Fruit fly (Drosophila melanogaster) whole organism, embryonic: ENCODE results near the gene Syx5.
A peak's percentile ranks its signal among the peaks of the same experiment; 100 is the strongest.

ENCODE experiments used
- Ada2b ChIP-seq: fragments of 200-800 bp; sonication (Bioruptor generic); IDR thresholded peaks from 2 replicates; pipeline ENCODE4 v1.3.6; 2022; ENCODE audit warnings: missing biosample characterization, missing genetic modification characterization
- B-H1 ChIP-seq: fragments of 200-800 bp; sonication (Bioruptor generic); IDR thresholded peaks from 3 replicates; pipeline ENCODE4 v1.3.6; 2022; ENCODE audit warnings: missing biosample characterization, missing genetic modification characterization
- CG10267 ChIP-seq: fragments of 200-800 bp; sonication (Bioruptor generic); optimal IDR thresholded peaks from 2 replicates; lab custom pipeline; 2018; ENCODE audit warnings: missing biosample characterization, mild to moderate bottlenecking, missing genetic modification characterization, moderate library complexity
- CG10321 ChIP-seq: fragments of 200-800 bp; sonication (Bioruptor generic); IDR thresholded peaks from 2 replicates; pipeline ENCODE4 v1.3.6; 2022; ENCODE audit warnings: missing biosample characterization, missing genetic modification characterization
- CG13894 ChIP-seq: fragments of 200-800 bp; sonication (Bioruptor generic); optimal IDR thresholded peaks from 3 replicates; lab custom pipeline; 2018; ENCODE audit warnings: missing biosample characterization, mild to moderate bottlenecking, missing genetic modification characterization, moderate library complexity
- CG14441 ChIP-seq: fragments of 200-800 bp; sonication (Bioruptor generic); IDR thresholded peaks from 2 replicates; pipeline ENCODE4 v1.3.6; 2022; ENCODE audit warnings: missing biosample characterization, missing genetic modification characterization
- CG14860 ChIP-seq: fragments of 200-800 bp; sonication (Bioruptor generic); IDR thresholded peaks from 3 replicates; pipeline ENCODE4 v1.3.6; 2022; ENCODE audit warnings: missing biosample characterization, missing genetic modification characterization; ENCODE audit not compliant: partially characterized antibody
- CG17385 ChIP-seq: fragments of 200-800 bp; sonication (Bioruptor generic); optimal IDR thresholded peaks from 3 replicates; lab custom pipeline; 2018; ENCODE audit warnings: missing biosample characterization, mild to moderate bottlenecking, missing genetic modification characterization
- CG17568 ChIP-seq: fragments of 200-800 bp; sonication (Bioruptor generic); optimal IDR thresholded peaks from 2 replicates; lab custom pipeline; 2018; ENCODE audit warnings: missing biosample characterization, mild to moderate bottlenecking, missing genetic modification characterization, moderate library complexity
- CG2129 ChIP-seq: fragments of 200-800 bp; sonication (Bioruptor generic); IDR thresholded peaks from 2 replicates; pipeline ENCODE4 v1.3.6; 2022; ENCODE audit warnings: missing biosample characterization, missing genetic modification characterization; ENCODE audit not compliant: partially characterized antibody
- CG32532 ChIP-seq: fragments of 200-800 bp; sonication (Bioruptor generic); IDR thresholded peaks from 2 replicates; pipeline ENCODE4 v1.3.6; 2022; ENCODE audit warnings: missing biosample characterization, missing genetic modification characterization
- CG3838 ChIP-seq: fragments of 200-800 bp; sonication (Bioruptor generic); optimal IDR thresholded peaks from 3 replicates; lab custom pipeline; 2016; ENCODE audit warnings: missing biosample characterization, missing genetic modification characterization
- CG4282 ChIP-seq: fragments of 200-800 bp; sonication (Bioruptor generic); optimal IDR thresholded peaks from 2 replicates; lab custom pipeline; 2016; ENCODE audit warnings: missing biosample characterization, missing genetic modification characterization
- CG4854 ChIP-seq: fragments of 200-800 bp; sonication (Bioruptor generic); optimal IDR thresholded peaks from 2 replicates; lab custom pipeline; 2016; ENCODE audit warnings: missing biosample characterization, missing genetic modification characterization, inconsistent platforms
- CG5180 ChIP-seq: fragments of 200-800 bp; sonication (Bioruptor generic); optimal IDR thresholded peaks from 3 replicates; lab custom pipeline; 2017; ENCODE audit warnings: missing biosample characterization, missing genetic modification characterization, mild to moderate bottlenecking, moderate library complexity, missing genetic modification reagents
- CG7745 ChIP-seq: fragments of 200-800 bp; sonication (Bioruptor generic); optimal IDR thresholded peaks from 2 replicates; lab custom pipeline; 2018; ENCODE audit warnings: missing biosample characterization, mild to moderate bottlenecking, missing genetic modification characterization, moderate library complexity
- CG8388 ChIP-seq: fragments of 200-800 bp; sonication (Bioruptor generic); optimal IDR thresholded peaks from 2 replicates; lab custom pipeline; 2019; ENCODE audit warnings: missing biosample characterization, mild to moderate bottlenecking, missing genetic modification characterization, moderate library complexity
- CHES-1-like ChIP-seq: fragments of 200-800 bp; sonication (Bioruptor generic); optimal IDR thresholded peaks from 2 replicates; lab custom pipeline; 2016; ENCODE audit warnings: missing biosample characterization, missing genetic modification characterization
- Chrac-16 ChIP-seq: fragments of 200-800 bp; sonication (Bioruptor generic); optimal IDR thresholded peaks from 3 replicates; lab custom pipeline; 2016; ENCODE audit warnings: missing biosample characterization, missing genetic modification characterization
- Dfd ChIP-seq, 2 experiments: fragments of >200 bp; optimal IDR thresholded peaks; 2 replicates each; lab custom pipeline; 2017; ENCODE audit warnings: missing biosample characterization in 2 of 2, missing genetic modification characterization in 2 of 2
- Fer2 ChIP-seq: fragments of 200-800 bp; sonication (Bioruptor generic); optimal IDR thresholded peaks from 2 replicates; lab custom pipeline; 2018; ENCODE audit warnings: missing biosample characterization, mild to moderate bottlenecking, missing genetic modification characterization, moderate library complexity
- GATAe ChIP-seq: fragments of 200-800 bp; sonication (Bioruptor generic); conservative IDR thresholded peaks from 2 replicates; pipeline ENCODE4 v1.3.6; 2022; ENCODE audit warnings: missing biosample characterization, missing genetic modification characterization
- HLH54F ChIP-seq: fragments of 200-800 bp; sonication (Bioruptor generic); optimal IDR thresholded peaks from 3 replicates; lab custom pipeline; 2016; ENCODE audit warnings: missing biosample characterization, missing genetic modification characterization
- Max ChIP-seq: fragments of 200-800 bp; sonication (Bioruptor generic); optimal IDR thresholded peaks from 2 replicates; lab custom pipeline; 2016; ENCODE audit warnings: missing biosample characterization, mild to moderate bottlenecking, missing genetic modification characterization
- Mes4 ChIP-seq: fragments of 200-800 bp; sonication (Bioruptor generic); optimal IDR thresholded peaks from 2 replicates; lab custom pipeline; 2016; ENCODE audit warnings: missing biosample characterization, missing genetic modification characterization
- NK7.1 ChIP-seq: fragments of 200-800 bp; sonication (Bioruptor generic); optimal IDR thresholded peaks from 3 replicates; lab custom pipeline; 2016; ENCODE audit warnings: missing biosample characterization, missing genetic modification characterization
- Oaz ChIP-seq: fragments of 200-800 bp; sonication (Bioruptor generic); IDR thresholded peaks from 2 replicates; pipeline ENCODE4 v1.3.6; 2022; ENCODE audit warnings: missing biosample characterization, missing genetic modification characterization
- Opbp ChIP-seq: fragments of 200-800 bp; sonication (Bioruptor generic); IDR thresholded peaks from 3 replicates; pipeline ENCODE4 v1.3.6; 2022; ENCODE audit warnings: missing biosample characterization, missing genetic modification characterization; ENCODE audit not compliant: partially characterized antibody
- Sin3A ChIP-seq: fragments of >200 bp; optimal IDR thresholded peaks from 2 replicates; lab custom pipeline; 2018
- Taf1 ChIP-seq: fragments of 200-800 bp; sonication (Bioruptor generic); IDR thresholded peaks from 2 replicates; pipeline ENCODE4 v1.3.6; 2022; ENCODE audit warnings: missing biosample characterization, missing genetic modification characterization
- amos ChIP-seq: fragments of 200-800 bp; sonication (Bioruptor generic); IDR thresholded peaks from 2 replicates; pipeline ENCODE4 v1.3.6; 2022; ENCODE audit warnings: missing biosample characterization, missing genetic modification characterization; ENCODE audit not compliant: partially characterized antibody
- aop ChIP-seq: fragments of 200-800 bp; sonication (Bioruptor generic); IDR thresholded peaks from 2 replicates; pipeline ENCODE4 v1.3.6; 2022; ENCODE audit warnings: missing biosample characterization, missing genetic modification characterization
- bigmax ChIP-seq: fragments of 200-800 bp; sonication (Bioruptor generic); optimal IDR thresholded peaks from 2 replicates; lab custom pipeline; 2018; ENCODE audit warnings: missing biosample characterization, mild to moderate bottlenecking, missing genetic modification characterization
- br ChIP-seq: fragments of >200 bp; optimal IDR thresholded peaks from 2 replicates; lab custom pipeline; 2017
- disco-r ChIP-seq: fragments of 200-800 bp; sonication (Bioruptor generic); optimal IDR thresholded peaks from 2 replicates; lab custom pipeline; 2016; ENCODE audit warnings: missing biosample characterization, missing genetic modification characterization
- dysf ChIP-seq: fragments of 200-800 bp; sonication (Bioruptor generic); IDR thresholded peaks from 3 replicates; pipeline ENCODE4 v1.3.6; 2022; ENCODE audit warnings: missing biosample characterization, missing genetic modification characterization
- en ChIP-seq: fragments of 200-800 bp; sonication (Bioruptor generic); optimal IDR thresholded peaks from 2 replicates; lab custom pipeline; 2016; ENCODE audit warnings: missing biosample characterization, missing genetic modification characterization
- exex ChIP-seq: fragments of 200-800 bp; sonication (Bioruptor generic); optimal IDR thresholded peaks from 4 replicates; lab custom pipeline; 2018; ENCODE audit warnings: missing biosample characterization, mild to moderate bottlenecking, missing genetic modification characterization, moderate library complexity
- fd3F ChIP-seq: fragments of 200-800 bp; sonication (Bioruptor generic); optimal IDR thresholded peaks from 2 replicates; lab custom pipeline; 2018; ENCODE audit warnings: missing biosample characterization, mild to moderate bottlenecking, missing genetic modification characterization, moderate library complexity
- gcm ChIP-seq: fragments of 200-800 bp; sonication (Bioruptor generic); optimal IDR thresholded peaks from 2 replicates; lab custom pipeline; 2019; ENCODE audit warnings: missing biosample characterization, mild to moderate bottlenecking, missing genetic modification characterization, moderate library complexity
- h ChIP-seq: fragments of >200 bp; optimal IDR thresholded peaks from 2 replicates; lab custom pipeline; 2017
- ham ChIP-seq: fragments of 200-800 bp; sonication (Bioruptor generic); IDR thresholded peaks from 2 replicates; pipeline ENCODE4 v1.3.6; 2022; ENCODE audit warnings: missing biosample characterization, missing genetic modification characterization
- kah ChIP-seq: fragments of 200-800 bp; sonication (Bioruptor generic); optimal IDR thresholded peaks from 2 replicates; lab custom pipeline; 2018; ENCODE audit warnings: missing biosample characterization, mild to moderate bottlenecking, missing genetic modification characterization
- ken ChIP-seq: fragments of 200-800 bp; sonication (Bioruptor generic); IDR thresholded peaks from 3 replicates; pipeline ENCODE4 v1.3.6; 2022; ENCODE audit warnings: missing biosample characterization, missing genetic modification characterization
- klu ChIP-seq: fragments of 200-800 bp; sonication (Bioruptor generic); IDR thresholded peaks from 2 replicates; pipeline ENCODE4 v1.3.6; 2022; ENCODE audit warnings: missing biosample characterization, missing genetic modification characterization
- lab ChIP-seq: fragments of 200-800 bp; sonication (Bioruptor generic); optimal IDR thresholded peaks from 3 replicates; lab custom pipeline; 2017; ENCODE audit warnings: missing biosample characterization, missing genetic modification characterization, mild to moderate bottlenecking, moderate library complexity, missing genetic modification reagents
- lbe ChIP-seq: fragments of 200-800 bp; sonication (Bioruptor generic); optimal IDR thresholded peaks from 2 replicates; lab custom pipeline; 2016; ENCODE audit warnings: missing biosample characterization, mild to moderate bottlenecking, missing genetic modification characterization
- peb ChIP-seq: fragments of 200-800 bp; sonication (Bioruptor generic); IDR thresholded peaks from 2 replicates; pipeline ENCODE4 v1.3.6; 2022; ENCODE audit warnings: missing biosample characterization, missing genetic modification characterization
- ro ChIP-seq: fragments of 200-800 bp; sonication (Bioruptor generic); IDR thresholded peaks from 2 replicates; pipeline ENCODE4 v1.3.6; 2022; ENCODE audit warnings: missing biosample characterization, missing genetic modification characterization
- tin ChIP-seq: fragments of 200-800 bp; sonication (Bioruptor generic); optimal IDR thresholded peaks from 3 replicates; lab custom pipeline; 2016; ENCODE audit warnings: missing biosample characterization, missing genetic modification characterization
- unpg ChIP-seq: fragments of 200-800 bp; sonication (Bioruptor generic); optimal IDR thresholded peaks from 3 replicates; lab custom pipeline; 2018; ENCODE audit warnings: missing biosample characterization, mild to moderate bottlenecking, missing genetic modification characterization, moderate library complexity
- yki ChIP-seq: fragments of >200 bp; optimal IDR thresholded peaks from 3 replicates; lab custom pipeline; 2018

Gene Syx5

DNA sequence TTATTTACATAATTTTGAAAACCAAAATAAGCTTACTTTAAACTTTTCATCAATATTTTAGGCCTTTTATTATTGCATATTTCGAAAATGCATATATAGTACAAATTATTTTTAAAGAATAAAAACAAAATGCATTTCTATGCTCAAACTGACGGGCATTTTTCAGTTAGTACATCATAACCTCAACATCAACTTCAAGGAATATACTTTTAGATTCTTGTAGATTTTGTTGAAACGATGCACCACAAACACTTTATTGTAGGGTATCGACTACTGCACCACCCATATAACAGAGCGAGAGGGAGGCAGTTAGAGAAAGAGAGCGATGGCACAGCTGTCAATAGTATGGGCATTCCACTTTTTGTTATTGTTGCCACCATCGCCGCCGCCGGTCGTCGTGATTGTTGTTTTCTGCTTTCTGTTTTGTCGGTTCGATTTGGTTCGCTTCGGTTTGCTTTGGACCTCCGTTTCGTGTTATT is 27.3 kb upstream of the Syx5 start (continued):
- TF ChIP-seq CG2129 (GFP tag; lab: Robert Waterston, UW) (no peak), unpg (GFP tag; lab: Kevin White, UChicago) (peak; percentile 94), bigmax (GFP tag; lab: Kevin White, UChicago) (peak; percentile 87), yki (no peak), B-H1 (peak; percentile 67), Taf1 (GFP tag; lab: Robert Waterston, UW) (0 out of 2 replicates have a peak, but pooled peaks have one; percentile 18), CG10321 (peak; percentile 65), Dfd (GFP tag; optimal IDR thresholded peaks at IDR 0.05; lab: Kevin White, UChicago) (no peak), kah (GFP tag; lab: Kevin White, UChicago) (peak; percentile 84), Fer2 (tag; lab: Kevin White, UChicago) (peak; percentile 47), exex (tag; lab: Kevin White, UChicago) (peak; percentile 41), dysf (GFP tag; lab: Robert Waterston, UW) (peak; percentile 88), CG7745 (tag; lab: Kevin White, UChicago) (no peak), gcm (peak; percentile 95), GATAe (GFP tag; lab: Robert Waterston, UW) (no peak), CG4854 (peak; percentile 84), Oaz (GFP tag; lab: Robert Waterston, UW) (peak; percentile 84), CG3838 (GFP tag; lab: Kevin White, UChicago) (peak; percentile 76), CG17385 (peak; percentile 71), Max (GFP tag; lab: Kevin White, UChicago) (peak; percentile 87), aop (GFP tag; lab: Robert Waterston, UW) (no peak), CG14441 (GFP tag; lab: Robert Waterston, UW) (peak; percentile 72), Chrac-16 (GFP tag; lab: Kevin White, UChicago) (peak; percentile 85), br (lab: Kevin White, UChicago) (no peak), fd3F (GFP tag; lab: Kevin White, UChicago) (peak; percentile 85), Sin3A (lab: Kevin White, UChicago) (no peak), lab (GFP tag; lab: Kevin White, UChicago) (peak; percentile 84), ken (GFP tag; lab: Robert Waterston, UW) (peak; percentile 79; the same call in 2 of the 3 replicates), tin (peak; percentile 91), lbe (GFP tag; lab: Kevin White, UChicago) (peak; percentile 27), Mes4 (GFP tag; lab: Kevin White, UChicago) (peak; percentile 81), ro (GFP tag; lab: Robert Waterston, UW) (peak; percentile 28; the same call in 1 of the 2 replicates), ham (GFP tag; lab: Robert Waterston, UW) (no peak), HLH54F (peak; percentile 79), Ada2b (peak; percentile 66), Opbp (GFP tag; lab: Robert Waterston, UW) (0 out of 3 replicates have a peak, but pooled peaks have one; percentile 9), disco-r (GFP tag; lab: Kevin White, UChicago) (peak; percentile 71), CG14860 (GFP tag; lab: Robert Waterston, UW) (no peak), en (GFP tag; lab: Kevin White, UChicago) (peak; percentile 75), CG32532 (GFP tag; lab: Robert Waterston, UW) (peak; percentile 51; the same call in 1 of the 2 replicates), CG17568 (GFP tag; lab: Kevin White, UChicago) (peak; percentile 79), CG10267 (peak; percentile 89), CG4282 (GFP tag; lab: Kevin White, UChicago) (peak; percentile 30), klu (GFP tag; lab: Robert Waterston, UW) (no peak; the same call in 1 of the 2 replicates), CG13894 (no peak), amos (GFP tag; lab: Robert Waterston, UW) (peak; percentile 30; the same call in 1 of the 2 replicates), NK7.1 (peak; percentile 62), CG5180 (GFP tag; lab: Kevin White, UChicago) (peak; percentile 84), h (lab: Kevin White, UChicago) (no peak), CG8388 (GFP tag; lab: Kevin White, UChicago) (peak; percentile 94), peb (GFP tag; lab: Robert Waterston, UW) (peak; percentile 80), CHES-1-like (GFP tag; lab: Kevin White, UChicago) (peak; percentile 77)
